Fruit fly (Drosophila melanogaster) whole organism, adult: ENCODE results near the gene CG32651.

ENCODE experiments used
- CG11617 ChIP-seq: fragments of 200-800 bp; sonication (Bioruptor generic); optimal IDR thresholded peaks from 2 replicates; lab custom pipeline; 2017; ENCODE audit warnings: mild to moderate bottlenecking, missing biosample characterization, missing genetic modification reagents, missing genetic modification characterization
- CG12768 ChIP-seq: fragments of 200-800 bp; sonication (Bioruptor generic); optimal IDR thresholded peaks from 2 replicates; lab custom pipeline; 2017; ENCODE audit warnings: missing biosample characterization, missing genetic modification characterization, mild to moderate bottlenecking, moderate library complexity, missing genetic modification reagents
- CG14711 ChIP-seq: fragments of 200-800 bp; sonication (Bioruptor generic); optimal IDR thresholded peaks from 2 replicates; lab custom pipeline; 2018; ENCODE audit warnings: missing biosample characterization, mild to moderate bottlenecking, missing genetic modification characterization, moderate library complexity
- CG1620 ChIP-seq: fragments of 200-800 bp; sonication (Bioruptor generic); optimal IDR thresholded peaks from 2 replicates; lab custom pipeline; 2016; ENCODE audit warnings: missing biosample characterization, missing genetic modification characterization
- CG33017 ChIP-seq: fragments of 200-800 bp; sonication (Bioruptor generic); optimal IDR thresholded peaks from 2 replicates; lab custom pipeline; 2018; ENCODE audit warnings: missing biosample characterization, mild to moderate bottlenecking, missing genetic modification characterization, moderate library complexity
- CG5204 ChIP-seq: fragments of 200-800 bp; sonication (Bioruptor generic); optimal IDR thresholded peaks from 2 replicates; lab custom pipeline; 2016; ENCODE audit warnings: missing biosample characterization, missing genetic modification characterization
- CG7045 ChIP-seq: fragments of 200-800 bp; sonication (Bioruptor generic); optimal IDR thresholded peaks from 2 replicates; lab custom pipeline; 2017; ENCODE audit warnings: missing biosample characterization, mild to moderate bottlenecking, missing genetic modification characterization
- CG7101 ChIP-seq: fragments of 200-800 bp; sonication (Bioruptor generic); optimal IDR thresholded peaks from 2 replicates; lab custom pipeline; 2018; ENCODE audit warnings: missing biosample characterization, mild to moderate bottlenecking, missing genetic modification characterization, moderate library complexity
- Clk ChIP-seq: fragments of 200-800 bp; sonication (Bioruptor generic); optimal IDR thresholded peaks from 2 replicates; lab custom pipeline; 2017; ENCODE audit warnings: missing biosample characterization, missing genetic modification characterization
- Crg-1 ChIP-seq: fragments of 200-800 bp; sonication (Bioruptor generic); optimal IDR thresholded peaks from 2 replicates; lab custom pipeline; 2016; ENCODE audit warnings: missing biosample characterization, missing genetic modification characterization
- Hr96 ChIP-seq: fragments of 200-800 bp; sonication (Bioruptor generic); optimal IDR thresholded peaks from 2 replicates; lab custom pipeline; 2016; ENCODE audit warnings: missing biosample characterization, missing genetic modification characterization
- Mnt ChIP-seq: fragments of 200-800 bp; sonication (Bioruptor generic); optimal IDR thresholded peaks from 2 replicates; lab custom pipeline; 2016; ENCODE audit warnings: missing biosample characterization, mild to moderate bottlenecking, missing genetic modification characterization
- bab1 ChIP-seq: fragments of 200-800 bp; sonication (Bioruptor generic); optimal IDR thresholded peaks from 3 replicates; lab custom pipeline; 2019; ENCODE audit warnings: missing biosample characterization, mild to moderate bottlenecking, missing genetic modification characterization, moderate library complexity
- cic ChIP-seq: fragments of 200-800 bp; sonication (Bioruptor generic); optimal IDR thresholded peaks from 2 replicates; lab custom pipeline; 2017; ENCODE audit warnings: missing biosample characterization, mild to moderate bottlenecking, missing genetic modification characterization, moderate library complexity
- cnc ChIP-seq, 2 experiments: fragments of >200 bp; optimal IDR thresholded peaks; 2 replicates each; lab custom pipeline; 2017
- kay ChIP-seq: fragments of 200-800 bp; sonication (Bioruptor generic); peaks from one replicate; lab custom pipeline; 2016; ENCODE audit warnings: missing biosample characterization, missing genetic modification characterization, borderline replicate concordance
- ovo ChIP-seq: fragments of 200-800 bp; sonication (Bioruptor generic); optimal IDR thresholded peaks from 2 replicates; lab custom pipeline; 2016; ENCODE audit warnings: missing biosample characterization, missing genetic modification characterization
- pad ChIP-seq: fragments of 200-800 bp; sonication (Bioruptor generic); optimal IDR thresholded peaks from 3 replicates; lab custom pipeline; 2017; ENCODE audit warnings: missing biosample characterization, missing genetic modification characterization, mild to moderate bottlenecking, moderate library complexity, missing genetic modification reagents
- tj ChIP-seq: fragments of 200-800 bp; sonication (Bioruptor generic); optimal IDR thresholded peaks from 3 replicates; lab custom pipeline; 2017; ENCODE audit warnings: missing biosample characterization, mild to moderate bottlenecking, missing genetic modification characterization, moderate library complexity
- toe ChIP-seq: fragments of 200-800 bp; sonication (Bioruptor generic); optimal IDR thresholded peaks from 2 replicates; lab custom pipeline; 2016; ENCODE audit warnings: missing biosample characterization, missing genetic modification characterization

Gene CG32651

DNA sequence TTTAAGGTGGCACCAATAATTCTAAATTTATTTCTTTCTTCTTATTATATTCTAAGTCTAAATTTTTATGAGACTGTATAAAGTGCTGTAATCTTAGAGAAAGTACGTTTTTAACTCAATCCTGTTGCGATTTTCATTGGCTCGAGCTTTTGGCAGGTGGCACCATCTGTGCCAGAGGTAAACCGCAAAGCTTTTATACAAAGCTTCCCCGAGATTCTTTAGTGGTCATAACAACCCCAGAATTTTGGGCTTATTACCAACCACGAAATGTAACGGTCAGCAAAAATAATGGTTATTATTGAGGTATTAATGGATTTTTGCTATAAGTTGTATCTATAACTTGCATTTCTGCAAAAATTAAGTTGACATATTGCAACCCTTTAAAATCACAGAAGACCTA, 28.8 kb upstream of the CG32651 start:
- no peak for TF ChIP-seq Crg-1 (GFP tag; lab: Kevin White, UChicago)

DNA sequence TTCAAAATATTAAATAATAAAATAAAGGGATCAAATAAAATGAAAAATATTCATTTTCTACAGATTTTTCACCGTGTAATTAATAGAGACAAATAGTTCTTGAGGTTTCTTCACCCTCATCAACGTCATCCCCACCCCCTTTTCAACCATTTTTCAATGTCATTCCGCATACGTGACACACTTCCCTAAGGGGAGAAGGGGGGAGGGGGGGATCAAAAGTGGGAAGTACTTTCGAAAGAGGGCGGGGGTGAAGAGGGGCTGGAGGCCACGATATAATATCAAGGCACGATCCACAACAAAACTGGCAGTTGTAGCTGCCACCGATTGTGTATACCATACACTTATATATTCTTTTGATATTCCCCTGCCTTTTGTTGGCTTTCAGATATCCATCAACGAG, 26.3 kb upstream of the CG32651 start:
- no peak for TF ChIP-seq Mnt (GFP tag; lab: Kevin White, UChicago)
- no peak for TF ChIP-seq CG33017
- no peak for TF ChIP-seq Clk (GFP tag; lab: Kevin White, UChicago)
- TF ChIP-seq Hr96 (GFP tag; lab: Kevin White, UChicago): no peak
- no peak for TF ChIP-seq cic (GFP tag; lab: Kevin White, UChicago)
- no peak for TF ChIP-seq CG7045
- no peak for TF ChIP-seq tj
- no peak for TF ChIP-seq CG7101 (tag; lab: Kevin White, UChicago)
- no peak for TF ChIP-seq bab1 (GFP tag; lab: Kevin White, UChicago)
- no peak for TF ChIP-seq ovo (GFP tag; lab: Kevin White, UChicago)
- TF ChIP-seq CG5204 (GFP tag; lab: Kevin White, UChicago): no peak
- no peak for TF ChIP-seq CG12768 (GFP tag; lab: Kevin White, UChicago)
- TF ChIP-seq toe (GFP tag; lab: Kevin White, UChicago): no peak
- TF ChIP-seq kay (GFP tag; lab: Kevin White, UChicago): no peak
- no peak for TF ChIP-seq CG11617 (GFP tag; lab: Kevin White, UChicago)
- no peak for TF ChIP-seq Crg-1 (GFP tag; lab: Kevin White, UChicago)
- no peak for TF ChIP-seq CG14711 (tag; lab: Kevin White, UChicago)
- TF ChIP-seq pad (GFP tag; lab: Kevin White, UChicago): no peak

DNA sequence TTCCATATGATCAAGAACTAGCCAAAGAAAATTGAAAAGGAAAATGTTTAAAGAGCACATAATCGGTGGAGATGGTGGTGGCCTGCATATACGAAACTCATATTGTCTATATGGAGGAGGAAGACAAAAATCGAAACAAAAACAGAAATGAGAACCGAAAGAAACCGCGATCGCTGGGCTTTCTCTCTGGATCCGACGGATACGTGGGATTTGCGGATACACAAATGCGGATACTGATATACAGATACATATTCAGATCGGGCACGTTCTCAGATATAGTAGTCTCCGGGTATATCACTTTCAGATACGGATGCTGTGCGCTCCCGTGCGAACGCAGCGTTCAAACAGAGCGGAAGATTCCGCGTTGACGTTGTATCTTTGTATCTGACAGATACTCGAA, 23.6 kb upstream of the CG32651 start, which contains the start of gene Pkcdelta:
Gene Pkcdelta, plus strand, starts transcription at position 301 of the 400 bp plus-strand sequence.
- TF ChIP-seq tj (no peak), CG14711 (tag; lab: Kevin White, UChicago) (no peak), bab1 (GFP tag; lab: Kevin White, UChicago) (no peak), CG7101 (tag; lab: Kevin White, UChicago) (no peak), Hr96 (GFP tag; lab: Kevin White, UChicago) (no peak), cnc (optimal IDR thresholded peaks at IDR 0.05; lab: Kevin White, UChicago) (no peak), CG12768 (GFP tag; lab: Kevin White, UChicago) (no peak), kay (GFP tag; lab: Kevin White, UChicago) (no peak), Crg-1 (GFP tag; lab: Kevin White, UChicago) (no peak), toe (GFP tag; lab: Kevin White, UChicago) (no peak), pad (GFP tag; lab: Kevin White, UChicago) (no peak), CG33017 (no peak), CG1620 (GFP tag; lab: Kevin White, UChicago) (no peak), CG11617 (GFP tag; lab: Kevin White, UChicago) (no peak), ovo (GFP tag; lab: Kevin White, UChicago) (no peak), Clk (GFP tag; lab: Kevin White, UChicago) (no peak), CG7045 (no peak), CG5204 (GFP tag; lab: Kevin White, UChicago) (no peak), cic (GFP tag; lab: Kevin White, UChicago) (no peak)

DNA sequence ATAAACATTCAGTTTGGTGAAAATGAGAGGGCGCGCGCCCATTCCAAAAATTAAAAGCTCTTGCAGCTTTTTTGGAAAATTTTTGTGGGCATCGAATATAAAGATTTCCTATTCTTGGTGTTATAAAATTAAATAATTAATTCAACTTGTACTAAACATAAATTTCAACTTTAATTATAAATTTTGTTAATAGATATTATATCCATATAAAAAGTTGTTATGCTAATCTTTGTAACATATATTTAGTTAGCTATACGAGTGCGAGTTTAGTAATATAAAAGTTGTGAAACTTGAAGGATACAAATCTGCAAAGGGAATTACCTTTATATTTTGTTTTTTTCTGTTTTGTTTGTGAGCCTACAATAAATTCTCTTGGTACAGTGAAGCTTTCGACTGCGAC, 23.2 kb upstream of the CG32651 start:
- TF ChIP-seq CG7101 (tag; lab: Kevin White, UChicago) (no peak), toe (GFP tag; lab: Kevin White, UChicago) (no peak), CG14711 (tag; lab: Kevin White, UChicago) (no peak), tj (no peak), Hr96 (GFP tag; lab: Kevin White, UChicago) (no peak), ovo (GFP tag; lab: Kevin White, UChicago) (no peak), Crg-1 (GFP tag; lab: Kevin White, UChicago) (no peak), CG1620 (GFP tag; lab: Kevin White, UChicago) (no peak), CG33017 (no peak), Clk (GFP tag; lab: Kevin White, UChicago) (no peak), CG12768 (GFP tag; lab: Kevin White, UChicago) (no peak), CG7045 (no peak), cnc (optimal IDR thresholded peaks at IDR 0.05; lab: Kevin White, UChicago) (no peak), cic (GFP tag; lab: Kevin White, UChicago) (no peak), Mnt (GFP tag; lab: Kevin White, UChicago) (no peak), kay (GFP tag; lab: Kevin White, UChicago) (no peak), bab1 (GFP tag; lab: Kevin White, UChicago) (no peak), CG11617 (GFP tag; lab: Kevin White, UChicago) (no peak), pad (GFP tag; lab: Kevin White, UChicago) (no peak)

DNA sequence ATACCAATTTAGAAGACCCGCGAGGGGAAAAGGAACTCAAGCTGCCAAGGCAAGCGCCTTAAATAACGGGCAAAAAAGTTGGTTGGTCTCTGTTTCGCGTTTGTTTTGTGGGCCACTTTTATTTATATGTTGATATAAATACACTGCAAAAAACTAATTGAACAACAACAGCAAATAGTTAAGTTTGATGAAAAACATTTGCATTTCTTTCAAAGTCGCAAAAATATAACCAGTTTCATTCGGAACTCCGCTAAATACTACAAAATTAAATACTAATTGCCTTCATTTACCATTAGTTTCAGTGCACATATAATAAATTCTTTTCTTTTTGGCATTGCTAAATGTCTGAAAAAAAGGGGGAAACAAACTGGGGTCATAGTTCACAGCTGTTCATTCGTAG, 16.5 kb downstream of the CG32651 start:
- no peak for TF ChIP-seq Mnt (GFP tag; lab: Kevin White, UChicago)
- TF ChIP-seq Clk (GFP tag; lab: Kevin White, UChicago): no peak
- TF ChIP-seq tj: no peak
- no peak for TF ChIP-seq CG12768 (GFP tag; lab: Kevin White, UChicago)
- no peak for TF ChIP-seq Crg-1 (GFP tag; lab: Kevin White, UChicago)
- no peak for TF ChIP-seq cnc (optimal IDR thresholded peaks at IDR 0.05; lab: Kevin White, UChicago)
- TF ChIP-seq kay (GFP tag; lab: Kevin White, UChicago): no peak
- TF ChIP-seq CG1620 (GFP tag; lab: Kevin White, UChicago): no peak
- TF ChIP-seq bab1 (GFP tag; lab: Kevin White, UChicago): no peak
- no peak for TF ChIP-seq CG11617 (GFP tag; lab: Kevin White, UChicago)
- TF ChIP-seq cic (GFP tag; lab: Kevin White, UChicago): no peak
- no peak for TF ChIP-seq Hr96 (GFP tag; lab: Kevin White, UChicago)

DNA sequence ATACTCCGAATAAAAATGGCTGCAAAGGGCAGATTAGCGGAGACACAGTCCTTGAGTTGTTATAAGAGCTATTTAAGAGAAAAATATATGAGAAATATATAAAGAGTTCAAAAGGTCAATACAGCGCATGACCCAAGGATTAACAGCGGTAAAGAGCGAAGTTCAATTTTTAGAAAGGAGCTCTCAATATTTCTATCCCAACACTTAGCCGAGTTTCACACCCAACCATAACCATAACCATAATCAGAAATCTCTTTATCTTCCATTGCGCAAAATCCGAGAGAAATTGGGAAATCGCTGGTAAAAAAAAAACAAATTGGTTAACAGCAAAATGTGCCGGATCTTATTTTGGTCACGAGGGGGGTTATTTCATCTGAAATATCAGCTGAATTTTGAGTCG, 19.1 kb downstream of the CG32651 start:
- no peak for TF ChIP-seq toe (GFP tag; lab: Kevin White, UChicago)
- TF ChIP-seq cnc (optimal IDR thresholded peaks at IDR 0.05; lab: Kevin White, UChicago): no peak
- no peak for TF ChIP-seq ovo (GFP tag; lab: Kevin White, UChicago)
- TF ChIP-seq pad (GFP tag; lab: Kevin White, UChicago): no peak
- TF ChIP-seq CG11617 (GFP tag; lab: Kevin White, UChicago): no peak
- TF ChIP-seq CG14711 (tag; lab: Kevin White, UChicago): no peak
- no peak for TF ChIP-seq Mnt (GFP tag; lab: Kevin White, UChicago)
- TF ChIP-seq Crg-1 (GFP tag; lab: Kevin White, UChicago): no peak
- TF ChIP-seq Clk (GFP tag; lab: Kevin White, UChicago): no peak
- no peak for TF ChIP-seq CG12768 (GFP tag; lab: Kevin White, UChicago)
- no peak for TF ChIP-seq bab1 (GFP tag; lab: Kevin White, UChicago)
- TF ChIP-seq CG7045: no peak
- TF ChIP-seq CG7101 (tag; lab: Kevin White, UChicago): no peak
